Worm (Caenorhabditis elegans) whole organism, midembryonic: ENCODE results near the gene cdk-11.1.

ENCODE experiments used
- T22C8.4 ChIP-seq: fragments of 200-800 bp; sonication (Bioruptor generic); IDR thresholded peaks from 2 replicates; pipeline ENCODE4 v1.3.6; 2022; ENCODE audit warnings: missing genetic modification characterization, missing compliant biosample characterization
- cog-1 ChIP-seq: sonication (generic microtip); optimal IDR thresholded peaks from 2 replicates; lab custom pipeline; 2016; ENCODE audit warnings: missing genetic modification characterization, missing compliant biosample characterization
- flt-1 ChIP-seq: fragments of 200-800 bp; sonication (Bioruptor generic); IDR thresholded peaks from 2 replicates; pipeline ENCODE4 v1.3.6; 2022; ENCODE audit warnings: missing genetic modification characterization, missing compliant biosample characterization
- klf-2 ChIP-seq: fragments of 200-800 bp; sonication (Bioruptor generic); conservative IDR thresholded peaks from 2 replicates; pipeline ENCODE4 v1.3.6; 2022; ENCODE audit warnings: missing genetic modification reagents, missing genetic modification characterization, missing compliant biosample characterization
- med-1 ChIP-seq: sonication (generic microtip); optimal IDR thresholded peaks from 2 replicates; lab custom pipeline; 2017; ENCODE audit warnings: missing genetic modification characterization, mild to moderate bottlenecking, missing compliant biosample characterization, antibody characterized with exemption, missing genetic modification reagents; ENCODE audit not compliant: insufficient read depth
- ref-1 ChIP-seq: fragments of 200-800 bp; sonication (Bioruptor generic); conservative IDR thresholded peaks from 2 replicates; pipeline ENCODE4 v1.3.6; 2022; ENCODE audit warnings: missing genetic modification reagents, missing genetic modification characterization, missing compliant biosample characterization
- tab-1 ChIP-seq: fragments of 200-800 bp; sonication (Bioruptor generic); IDR thresholded peaks from 2 replicates; pipeline ENCODE4 v1.3.6; 2022; ENCODE audit warnings: missing genetic modification characterization, missing compliant biosample characterization
- ztf-29 ChIP-seq: fragments of 200-800 bp; sonication (Bioruptor generic); IDR thresholded peaks from 2 replicates; pipeline ENCODE4 v1.3.6; 2022; ENCODE audit warnings: missing genetic modification reagents, missing genetic modification characterization, missing compliant biosample characterization

- TF ChIP-seq T22C8.4 (GFP tag; lab: Robert Waterston, UW), result no peak
- no peak for TF ChIP-seq flt-1 (GFP tag; lab: Robert Waterston, UW)
- no peak for TF ChIP-seq ztf-29 (GFP tag; lab: Robert Waterston, UW)
- TF ChIP-seq tab-1, result no peak
- TF ChIP-seq cog-1 (tag; lab: Kevin White, UChicago), result no peak
- TF ChIP-seq klf-2 (GFP tag; lab: Robert Waterston, UW), result no peak
- no peak for TF ChIP-seq med-1 (GFP tag; lab: Kevin White, UChicago)
- no peak for TF ChIP-seq ref-1 (GFP tag; lab: Robert Waterston, UW)
Measured at ce11 chrII:7694745-7695144, 4.3 kb upstream of the cdk-11.1 start.
